Fruit fly (Drosophila melanogaster) whole organism, pupa: ENCODE results near the gene krz.

ENCODE experiments used
- CG10348 ChIP-seq: fragments of 200-800 bp; sonication (Bioruptor generic); IDR thresholded peaks from 2 replicates; pipeline ENCODE4 v1.3.6; 2022; ENCODE audit warnings: missing biosample characterization, missing genetic modification characterization
- CG12605 ChIP-seq: fragments of 200-800 bp; sonication (Bioruptor generic); IDR thresholded peaks from 2 replicates; pipeline ENCODE4 v1.3.6; 2022; ENCODE audit warnings: missing biosample characterization, missing genetic modification characterization
- CG17806 ChIP-seq: fragments of 200-800 bp; sonication (Bioruptor generic); optimal IDR thresholded peaks from 2 replicates; lab custom pipeline; 2018; ENCODE audit warnings: missing biosample characterization, mild to moderate bottlenecking, missing genetic modification characterization, moderate library complexity
- CG32121 ChIP-seq: fragments of 200-800 bp; sonication (Bioruptor generic); IDR thresholded peaks from 2 replicates; pipeline ENCODE4 v1.3.6; 2022; ENCODE audit warnings: missing biosample characterization, missing genetic modification characterization
- CG34367 ChIP-seq: fragments of 200-800 bp; sonication (Bioruptor generic); optimal IDR thresholded peaks from 2 replicates; lab custom pipeline; 2018; ENCODE audit warnings: missing biosample characterization, mild to moderate bottlenecking, missing genetic modification characterization
- CG4496 ChIP-seq: fragments of 200-800 bp; sonication (Bioruptor generic); IDR thresholded peaks from 3 replicates; pipeline ENCODE4 v1.3.6; 2022; ENCODE audit warnings: missing biosample characterization, missing genetic modification characterization
- D1 ChIP-seq: fragments of 200-800 bp; sonication (Bioruptor generic); optimal IDR thresholded peaks from 2 replicates; lab custom pipeline; 2018; ENCODE audit warnings: missing biosample characterization, mild to moderate bottlenecking, missing genetic modification characterization, moderate library complexity
- EcR ChIP-seq: fragments of 200-800 bp; sonication (Bioruptor generic); optimal IDR thresholded peaks from 3 replicates; lab custom pipeline; 2019; ENCODE audit warnings: missing biosample characterization, missing genetic modification characterization, mild to moderate bottlenecking, moderate library complexity, missing genetic modification reagents
- Snoo ChIP-seq: fragments of 200-800 bp; sonication (Bioruptor generic); optimal IDR thresholded peaks from 3 replicates; lab custom pipeline; 2017; ENCODE audit warnings: missing biosample characterization, mild to moderate bottlenecking, missing genetic modification characterization, inconsistent platforms

DNA sequence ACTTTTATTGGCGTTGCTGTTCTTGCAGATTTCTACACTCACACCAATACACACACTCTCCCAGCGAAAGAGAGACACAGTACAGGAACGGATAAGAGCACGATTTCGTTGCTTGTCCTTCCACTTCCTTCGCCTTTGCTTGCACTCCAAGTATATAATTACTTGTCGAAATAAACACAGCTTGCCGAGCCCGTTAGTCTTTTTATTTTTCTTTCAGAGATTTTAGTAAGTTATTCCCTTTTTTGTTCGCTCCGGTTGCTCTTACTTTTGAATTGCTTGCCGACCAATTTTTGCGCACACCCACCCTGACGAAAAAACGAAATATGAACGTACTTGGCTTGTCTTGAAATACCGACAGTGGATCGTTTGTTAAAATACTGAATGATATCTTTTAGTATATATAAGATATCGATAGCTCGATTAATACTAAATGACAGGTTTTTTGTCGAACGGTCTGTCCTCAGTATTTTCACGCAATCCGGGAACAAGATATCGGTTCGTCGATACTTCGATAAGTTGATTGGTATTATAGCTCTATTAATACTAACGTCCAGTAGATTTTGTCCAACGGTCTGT lies 16.4 kb upstream of the krz start, which contains the start of gene Map205:
- TF ChIP-seq CG32121 (GFP tag; lab: Robert Waterston, UW), result no peak
- peak; percentile 19 for TF ChIP-seq EcR
- no peak for TF ChIP-seq CG4496
- TF ChIP-seq Snoo (tag; lab: Kevin White, UChicago), result peak; percentile 3
- TF ChIP-seq CG12605 (GFP tag; lab: Robert Waterston, UW), result no peak
- TF ChIP-seq CG34367, result no peak
- no peak for TF ChIP-seq D1 (tag; lab: Kevin White, UChicago)
- TF ChIP-seq CG17806 (tag; lab: Kevin White, UChicago), result no peak
- TF ChIP-seq CG10348 (GFP tag; lab: Robert Waterston, UW), result no peak
